Fruit fly (Drosophila melanogaster): ENCODE data around the gene CCT6.

Gene CCT6

dm6 chrX:15697581-15698208 is 48.8 kb upstream of the CCT6 start (continued):
- TF ChIP-seq Camta (GFP tag; optimal IDR thresholded peaks at IDR 0.05): no peak
- TF ChIP-seq tll (GFP tag; optimal IDR thresholded peaks at IDR 0.05): no peak
- peak; percentile 82 for TF ChIP-seq sim (GFP tag; IDR thresholded peaks at IDR 0.05)
- TF ChIP-seq CG5953 (GFP tag; IDR thresholded peaks at IDR 0.05): peak; percentile 87
- TF ChIP-seq CG12769 (tag; optimal IDR thresholded peaks at IDR 0.05): peak; percentile 92
- TF ChIP-seq Nf-YA (GFP tag; IDR thresholded peaks at IDR 0.05): peak; percentile 81
- no peak for TF ChIP-seq shn (GFP tag; optimal IDR thresholded peaks at IDR 0.05)
- peak; percentile 97 for TF ChIP-seq CG32532 (GFP tag; IDR thresholded peaks at IDR 0.05)
- TF ChIP-seq HLHmδ (GFP tag; optimal IDR thresholded peaks at IDR 0.05): no peak
- TF ChIP-seq CG12942 (GFP tag; optimal IDR thresholded peaks at IDR 0.05): peak; percentile 85
- peak; percentile 93 for TF ChIP-seq CG2116 (GFP tag; optimal IDR thresholded peaks at IDR 0.05)
- TF ChIP-seq CG6683 (GFP tag; optimal IDR thresholded peaks at IDR 0.05): peak; percentile 84
- TF ChIP-seq CG13287 (GFP tag; IDR thresholded peaks at IDR 0.05; ENCODE audit: partially characterized antibody): peak; percentile 59
- peak; percentile 90 for TF ChIP-seq C15 (GFP tag; IDR thresholded peaks at IDR 0.05)
- peak; percentile 51 for TF ChIP-seq Hey (tag; optimal IDR thresholded peaks at IDR 0.05)
- peak; percentile 96 for TF ChIP-seq Atf6 (GFP tag; IDR thresholded peaks at IDR 0.05)
- TF ChIP-seq CG14965 (GFP tag; optimal IDR thresholded peaks at IDR 0.05; ENCODE audit: borderline replicate concordance): no peak
- no peak for TF ChIP-seq eyg (GFP tag; optimal IDR thresholded peaks at IDR 0.05)
- no peak for TF ChIP-seq HmgD (GFP tag; optimal IDR thresholded peaks at IDR 0.05)
- TF ChIP-seq chn (GFP tag; optimal IDR thresholded peaks at IDR 0.05): peak; percentile 87
- peak; percentile 96 for TF ChIP-seq CG34422 (GFP tag; IDR thresholded peaks at IDR 0.05)
- TF ChIP-seq YL-1 (GFP tag; optimal IDR thresholded peaks at IDR 0.05): peak; percentile 40
- peak; percentile 98 for TF ChIP-seq CG18599 (GFP tag; optimal IDR thresholded peaks at IDR 0.05)
- peak; percentile 81 for TF ChIP-seq CG8281 (tag; optimal IDR thresholded peaks at IDR 0.05)
- TF ChIP-seq Lhr (GFP tag; optimal IDR thresholded peaks at IDR 0.05): peak; percentile 43
- TF ChIP-seq en (GFP tag; optimal IDR thresholded peaks at IDR 0.05): no peak
- peak; percentile 81 for TF ChIP-seq Awh (GFP tag; IDR thresholded peaks at IDR 0.05)
- peak; percentile 34 for TF ChIP-seq pfk (GFP tag; optimal IDR thresholded peaks at IDR 0.05)
- no peak for TF ChIP-seq lov (optimal IDR thresholded peaks at IDR 0.05)
- TF ChIP-seq lov (GFP tag; IDR thresholded peaks at IDR 0.05): peak; percentile 92
- TF ChIP-seq cad (GFP tag; optimal IDR thresholded peaks at IDR 0.05): no peak
- TF ChIP-seq chinmo (GFP tag; IDR thresholded peaks at IDR 0.05; ENCODE audit: partially characterized antibody): 0 out of 4 replicates have a peak, but pooled peaks have one; percentile 39
- peak; percentile 76 for TF ChIP-seq onecut (GFP tag; IDR thresholded peaks at IDR 0.05)
- peak; percentile 92 for TF ChIP-seq B-H2 (GFP tag; optimal IDR thresholded peaks at IDR 0.05)
- peak; percentile 89 for TF ChIP-seq CG6272 (GFP tag; IDR thresholded peaks at IDR 0.05)
- TF ChIP-seq dysf (GFP tag; IDR thresholded peaks at IDR 0.05): peak; percentile 96
- TF ChIP-seq corto (GFP tag; optimal IDR thresholded peaks at IDR 0.05): peak; percentile 46
- TF ChIP-seq salm (tag; optimal IDR thresholded peaks at IDR 0.05): peak; percentile 79
- TF ChIP-seq repo (GFP tag; optimal IDR thresholded peaks at IDR 0.05): no peak
- TF ChIP-seq Dfd (GFP tag; optimal IDR thresholded peaks at IDR 0.05): no peak
- no peak; the same call in 3 of the 4 replicates for TF ChIP-seq Dll (GFP tag; IDR thresholded peaks at IDR 0.05; ENCODE audit: partially characterized antibody)
- TF ChIP-seq CG15073 (GFP tag; optimal IDR thresholded peaks at IDR 0.05): peak; percentile 43
- peak; percentile 88 for TF ChIP-seq seq (GFP tag; IDR thresholded peaks at IDR 0.05)
- TF ChIP-seq slp2 (GFP tag; optimal IDR thresholded peaks at IDR 0.05): peak; percentile 43
- TF ChIP-seq az2 (GFP tag; optimal IDR thresholded peaks at IDR 0.05): peak; percentile 88
- TF ChIP-seq CG4617 (GFP tag; optimal IDR thresholded peaks at IDR 0.05; ENCODE audit: borderline replicate concordance): peak; percentile 77
- no peak for TF ChIP-seq pita (GFP tag; optimal IDR thresholded peaks at IDR 0.05)
- TF ChIP-seq CG11723 (GFP tag; optimal IDR thresholded peaks at IDR 0.05): peak; percentile 81
- TF ChIP-seq CG2712 (tag; optimal IDR thresholded peaks at IDR 0.05): peak; percentile 94
- no peak for TF ChIP-seq crc (GFP tag; optimal IDR thresholded peaks at IDR 0.05)

All from whole organism, embryonic.